Fruit fly (Drosophila melanogaster): Measurements from ENCODE around the gene CG15252.

dm6 chrX:10009794-10010614, 29.6 kb upstream of the CG15252 start, which contains the start of gene Dna2:
- TF ChIP-seq insv (optimal IDR thresholded peaks at IDR 0.05) (no peak), ttk (optimal IDR thresholded peaks at IDR 0.05) (no peak), Myc (optimal IDR thresholded peaks at IDR 0.05) (no peak), psq (optimal IDR thresholded peaks at IDR 0.05) (no peak), Sin3A (optimal IDR thresholded peaks at IDR 0.05) (no peak)
